Fruit fly (Drosophila melanogaster) whole organism: ENCODE measurements around the gene CG10996.

Experiments used
- CG8478 ChIP-seq: fragments of >200 bp; optimal IDR thresholded peaks from 2 replicates; lab custom pipeline; 2018; ENCODE audit warnings: inconsistent platforms
- Dll ChIP-seq: fragments of >200 bp; optimal IDR thresholded peaks from 2 replicates; lab custom pipeline; 2017
- EcR ChIP-seq, 2 experiments: fragments of >200 bp; optimal IDR thresholded peaks; 2 replicates each; lab custom pipeline; 2017; ENCODE audit warnings: missing biosample characterization in 2 of 2, missing genetic modification characterization in 2 of 2, missing genetic modification reagents in 2 of 2
- pan ChIP-seq: fragments of >200 bp; optimal IDR thresholded peaks from 2 replicates; lab custom pipeline; 2017
- psq ChIP-seq: fragments of >200 bp; optimal IDR thresholded peaks from 2 replicates; lab custom pipeline; 2017
- usp ChIP-seq: fragments of >200 bp; optimal IDR thresholded peaks from 2 replicates; lab custom pipeline; 2017; ENCODE audit warnings: missing biosample characterization, missing genetic modification characterization, mixed read lengths

dm6 chrX:13804398-13804797 lies 7.0 kb upstream of the CG10996 start:
- TF ChIP-seq pan (no peak), psq (lab: Kevin White, UChicago) (no peak), usp (GFP tag; lab: Kevin White, UChicago) (no peak), CG8478 (no peak), EcR (GFP tag; optimal IDR thresholded peaks at IDR 0.05; lab: Kevin White, UChicago) (no peak), Dll (lab: Kevin White, UChicago) (no peak)
